Fruit fly (Drosophila melanogaster) whole organism, embryonic: ENCODE results near the gene mRpL14.
A peak's percentile ranks its signal among the peaks of the same experiment; 100 is the strongest.

Source experiments
- Adf1 ChIP-seq: fragments of 200-800 bp; sonication (Bioruptor generic); IDR thresholded peaks from 2 replicates; pipeline ENCODE4 v1.3.6; 2022; ENCODE audit warnings: missing biosample characterization, missing genetic modification characterization
- B-H2 ChIP-seq: fragments of 200-800 bp; sonication (Bioruptor generic); optimal IDR thresholded peaks from 2 replicates; lab custom pipeline; 2018; ENCODE audit warnings: missing biosample characterization, mild to moderate bottlenecking, missing genetic modification characterization
- BtbVII ChIP-seq: fragments of 200-800 bp; sonication (Bioruptor generic); optimal IDR thresholded peaks from 3 replicates; lab custom pipeline; 2017; ENCODE audit warnings: missing biosample characterization, mild to moderate bottlenecking, missing genetic modification characterization
- CG10431 ChIP-seq: fragments of 200-800 bp; sonication (Bioruptor generic); optimal IDR thresholded peaks from 3 replicates; lab custom pipeline; 2018; ENCODE audit warnings: missing biosample characterization, mild to moderate bottlenecking, missing genetic modification characterization
- CG12942 ChIP-seq: fragments of 200-800 bp; sonication (Bioruptor generic); optimal IDR thresholded peaks from 3 replicates; lab custom pipeline; 2016; ENCODE audit warnings: missing biosample characterization, missing genetic modification characterization
- CG15601 ChIP-seq: fragments of 200-800 bp; sonication (Bioruptor generic); optimal IDR thresholded peaks from 3 replicates; lab custom pipeline; 2019; ENCODE audit warnings: missing biosample characterization, mild to moderate bottlenecking, missing genetic modification characterization, moderate library complexity
- CG18476 ChIP-seq: fragments of 200-800 bp; sonication (Bioruptor generic); optimal IDR thresholded peaks from 2 replicates; lab custom pipeline; 2016; ENCODE audit warnings: missing biosample characterization, mild to moderate bottlenecking, missing genetic modification characterization
- CG31224 ChIP-seq: fragments of 200-800 bp; sonication (Bioruptor generic); IDR thresholded peaks from 2 replicates; pipeline ENCODE4 v1.3.6; 2022; ENCODE audit warnings: missing biosample characterization, missing genetic modification characterization
- CG31388 ChIP-seq: fragments of 200-800 bp; sonication (Bioruptor generic); optimal IDR thresholded peaks from 2 replicates; lab custom pipeline; 2016; ENCODE audit warnings: missing biosample characterization, missing genetic modification characterization
- CG33213 ChIP-seq: fragments of 200-800 bp; sonication (Bioruptor generic); optimal IDR thresholded peaks from 3 replicates; lab custom pipeline; 2016; ENCODE audit warnings: missing biosample characterization, missing genetic modification characterization
- CG3726 ChIP-seq: fragments of 200-800 bp; sonication (Bioruptor generic); IDR thresholded peaks from 3 replicates; pipeline ENCODE4, ENCODE4 v1.3.6; 2022; ENCODE audit warnings: missing biosample characterization, missing genetic modification characterization
- CG3838 ChIP-seq: fragments of 200-800 bp; sonication (Bioruptor generic); optimal IDR thresholded peaks from 3 replicates; lab custom pipeline; 2016; ENCODE audit warnings: missing biosample characterization, missing genetic modification characterization
- CG42726 ChIP-seq: fragments of 200-800 bp; sonication (Bioruptor generic); IDR thresholded peaks from 2 replicates; pipeline ENCODE4 v1.3.6; 2022; ENCODE audit warnings: missing biosample characterization, missing genetic modification characterization; ENCODE audit not compliant: partially characterized antibody
- CG9215 ChIP-seq: fragments of 200-800 bp; sonication (Bioruptor generic); IDR thresholded peaks from 2 replicates; pipeline ENCODE4 v1.3.6; 2022; ENCODE audit warnings: missing biosample characterization, missing genetic modification characterization
- CG9797 ChIP-seq: fragments of 200-800 bp; sonication (Bioruptor generic); optimal IDR thresholded peaks from 3 replicates; lab custom pipeline; 2018; ENCODE audit warnings: missing biosample characterization, mild to moderate bottlenecking, missing genetic modification characterization
- CTCF ChIP-seq: fragments of 200-800 bp; sonication (Bioruptor generic); optimal IDR thresholded peaks from 2 replicates; lab custom pipeline; 2017; ENCODE audit warnings: missing biosample characterization, mild to moderate bottlenecking, missing genetic modification characterization, moderate library complexity
- CoRest ChIP-seq: fragments of 200-800 bp; sonication (Bioruptor generic); optimal IDR thresholded peaks from 3 replicates; lab custom pipeline; 2018; ENCODE audit warnings: missing biosample characterization, mild to moderate bottlenecking, missing genetic modification characterization, moderate library complexity
- D19B ChIP-seq: fragments of 200-800 bp; sonication (Bioruptor generic); optimal IDR thresholded peaks from 2 replicates; lab custom pipeline; 2017; ENCODE audit warnings: missing biosample characterization, mild to moderate bottlenecking, missing genetic modification characterization
- Dp ChIP-seq: fragments of 200-800 bp; sonication (Bioruptor generic); optimal IDR thresholded peaks from 2 replicates; lab custom pipeline; 2018; ENCODE audit warnings: missing biosample characterization, mild to moderate bottlenecking, missing genetic modification characterization, moderate library complexity
- GATAe ChIP-seq: fragments of 200-800 bp; sonication (Bioruptor generic); conservative IDR thresholded peaks from 2 replicates; pipeline ENCODE4 v1.3.6; 2022; ENCODE audit warnings: missing biosample characterization, missing genetic modification characterization
- HLHmδ ChIP-seq: fragments of 200-800 bp; sonication (Bioruptor generic); optimal IDR thresholded peaks from 2 replicates; lab custom pipeline; 2018; ENCODE audit warnings: missing biosample characterization, mild to moderate bottlenecking, missing genetic modification characterization, moderate library complexity
- Hmr ChIP-seq: fragments of 200-800 bp; sonication (Bioruptor generic); optimal IDR thresholded peaks from 3 replicates; lab custom pipeline; 2017; ENCODE audit warnings: mild to moderate bottlenecking, missing biosample characterization, missing genetic modification reagents, missing genetic modification characterization
- Hr51 ChIP-seq, 2 experiments: fragments of 200-800 bp; sonication (Bioruptor generic); optimal IDR thresholded peaks; 2 replicates in 1 of 2; 3 replicates in 1 of 2; lab custom pipeline; 2016 to 2018; ENCODE audit warnings: missing biosample characterization in 2 of 2, missing genetic modification characterization in 2 of 2, mild to moderate bottlenecking in 1 of 2, moderate library complexity in 1 of 2
- Lim3 ChIP-seq: fragments of 200-800 bp; sonication (Bioruptor generic); IDR thresholded peaks from 2 replicates; pipeline ENCODE4 v1.3.6; 2022; ENCODE audit warnings: missing biosample characterization, missing genetic modification characterization
- Myb ChIP-seq: fragments of 200-800 bp; sonication (Bioruptor generic); optimal IDR thresholded peaks from 2 replicates; lab custom pipeline; 2016; ENCODE audit warnings: missing biosample characterization, missing genetic modification characterization
- NFAT ChIP-seq: fragments of 200-800 bp; sonication (Bioruptor generic); IDR thresholded peaks from 2 replicates; pipeline ENCODE4 v1.3.6; 2022; ENCODE audit warnings: missing biosample characterization, missing genetic modification characterization
- Nf-YB ChIP-seq: fragments of 200-800 bp; sonication (Bioruptor generic); optimal IDR thresholded peaks from 3 replicates; lab custom pipeline; 2019; ENCODE audit warnings: missing biosample characterization, mild to moderate bottlenecking, missing genetic modification characterization, moderate library complexity
- Oli ChIP-seq: fragments of 200-800 bp; sonication (Bioruptor generic); optimal IDR thresholded peaks from 2 replicates; lab custom pipeline; 2018; ENCODE audit warnings: missing biosample characterization, mild to moderate bottlenecking, missing genetic modification characterization, moderate library complexity
- Ptx1 ChIP-seq: fragments of 200-800 bp; sonication (Bioruptor generic); IDR thresholded peaks from 2 replicates; pipeline ENCODE4 v1.3.6; 2022; ENCODE audit warnings: missing biosample characterization, missing genetic modification characterization
- Sry-β ChIP-seq: fragments of 200-800 bp; sonication (Bioruptor generic); optimal IDR thresholded peaks from 2 replicates; lab custom pipeline; 2018; ENCODE audit warnings: missing biosample characterization, mild to moderate bottlenecking, missing genetic modification characterization, moderate library complexity
- Ssrp ChIP-seq: fragments of 200-800 bp; sonication (Bioruptor generic); optimal IDR thresholded peaks from 2 replicates; lab custom pipeline; 2018; ENCODE audit warnings: missing biosample characterization, mild to moderate bottlenecking, missing genetic modification characterization, moderate library complexity
- Vsx1 ChIP-seq: fragments of 200-800 bp; sonication (Bioruptor generic); optimal IDR thresholded peaks from 2 replicates; lab custom pipeline; 2017; ENCODE audit warnings: missing biosample characterization, mild to moderate bottlenecking, missing genetic modification characterization, missing genetic modification reagents
- Xrp1 ChIP-seq: fragments of 200-800 bp; sonication (Bioruptor generic); IDR thresholded peaks from 2 replicates; pipeline ENCODE4 v1.3.6; 2022; ENCODE audit warnings: missing biosample characterization, missing genetic modification characterization
- ap ChIP-seq: fragments of 200-800 bp; sonication (Bioruptor generic); IDR thresholded peaks from 2 replicates; pipeline ENCODE4 v1.3.6; 2022; ENCODE audit warnings: missing biosample characterization, missing genetic modification characterization
- cas ChIP-seq: fragments of 200-800 bp; sonication (Bioruptor generic); IDR thresholded peaks from 2 replicates; pipeline ENCODE4 v1.3.6; 2022; ENCODE audit warnings: missing biosample characterization, missing genetic modification characterization
- emc ChIP-seq: fragments of 200-800 bp; sonication (Bioruptor generic); optimal IDR thresholded peaks from 2 replicates; lab custom pipeline; 2016; ENCODE audit warnings: missing biosample characterization, missing genetic modification characterization
- gro ChIP-seq: fragments of 200-800 bp; sonication (Bioruptor generic); optimal IDR thresholded peaks from 2 replicates; lab custom pipeline; 2016; ENCODE audit warnings: missing biosample characterization, missing genetic modification characterization
- lilli ChIP-seq: fragments of 200-800 bp; sonication (Bioruptor generic); optimal IDR thresholded peaks from 3 replicates; lab custom pipeline; 2016; ENCODE audit warnings: missing biosample characterization, missing genetic modification characterization
- lov ChIP-seq, 2 experiments: fragments of 200-800 bp in 1 of 2; fragments of >200 bp in 1 of 2; sonication (Bioruptor generic) in 1 of 2; IDR thresholded peaks in 1 of 2; optimal IDR thresholded peaks in 1 of 2; 2 replicates in 1 of 2; 3 replicates in 1 of 2; pipeline versions ENCODE4 v1.3.6 to Lab custom; 2017 to 2022; ENCODE audit warnings: missing biosample characterization in 1 of 2, missing genetic modification characterization in 1 of 2
- maf-S ChIP-seq: fragments of 200-800 bp; sonication (Bioruptor generic); optimal IDR thresholded peaks from 2 replicates; lab custom pipeline; 2016; ENCODE audit warnings: missing biosample characterization, missing genetic modification characterization
- mirr ChIP-seq: fragments of 200-800 bp; sonication (Bioruptor generic); optimal IDR thresholded peaks from 3 replicates; lab custom pipeline; 2018; ENCODE audit warnings: missing biosample characterization, mild to moderate bottlenecking, missing genetic modification characterization
- nau ChIP-seq: fragments of 200-800 bp; sonication (Bioruptor generic); optimal IDR thresholded peaks from 3 replicates; lab custom pipeline; 2017; ENCODE audit warnings: missing biosample characterization, mild to moderate bottlenecking, missing genetic modification characterization, missing genetic modification reagents
- oc ChIP-seq: fragments of 200-800 bp; sonication (Bioruptor generic); optimal IDR thresholded peaks from 2 replicates; lab custom pipeline; 2018; ENCODE audit warnings: missing biosample characterization, mild to moderate bottlenecking, missing genetic modification characterization, moderate library complexity
- p53 ChIP-seq: fragments of 200-800 bp; sonication (Bioruptor generic); optimal IDR thresholded peaks from 2 replicates; lab custom pipeline; 2016; ENCODE audit warnings: missing biosample characterization, missing genetic modification characterization
- phol ChIP-seq: fragments of 200-800 bp; sonication (Bioruptor generic); optimal IDR thresholded peaks from 3 replicates; lab custom pipeline; 2018; ENCODE audit warnings: missing biosample characterization, mild to moderate bottlenecking, missing genetic modification characterization, moderate library complexity
- sna ChIP-seq: fragments of 200-800 bp; sonication (Bioruptor generic); IDR thresholded peaks from 2 replicates; pipeline ENCODE4 v1.3.6; 2022; ENCODE audit warnings: missing biosample characterization, missing genetic modification characterization; ENCODE audit not compliant: partially characterized antibody
- sob ChIP-seq: fragments of 200-800 bp; sonication (Bioruptor generic); IDR thresholded peaks from 2 replicates; pipeline ENCODE4 v1.3.6; 2022; ENCODE audit warnings: missing biosample characterization, missing genetic modification characterization
- sr ChIP-seq: fragments of 200-800 bp; sonication (Bioruptor generic); IDR thresholded peaks from 3 replicates; pipeline ENCODE4 v1.3.6; 2022; ENCODE audit warnings: missing biosample characterization, missing genetic modification characterization
- tgo ChIP-seq: fragments of 200-800 bp; sonication (Bioruptor generic); IDR thresholded peaks from 3 replicates; pipeline ENCODE4 v1.3.6; 2022; ENCODE audit warnings: missing biosample characterization, missing genetic modification characterization
- zf30C ChIP-seq: fragments of 200-800 bp; sonication (Bioruptor generic); optimal IDR thresholded peaks from 3 replicates; lab custom pipeline; 2018; ENCODE audit warnings: missing biosample characterization, mild to moderate bottlenecking, missing genetic modification characterization

The mRpL14 gene

DNA sequence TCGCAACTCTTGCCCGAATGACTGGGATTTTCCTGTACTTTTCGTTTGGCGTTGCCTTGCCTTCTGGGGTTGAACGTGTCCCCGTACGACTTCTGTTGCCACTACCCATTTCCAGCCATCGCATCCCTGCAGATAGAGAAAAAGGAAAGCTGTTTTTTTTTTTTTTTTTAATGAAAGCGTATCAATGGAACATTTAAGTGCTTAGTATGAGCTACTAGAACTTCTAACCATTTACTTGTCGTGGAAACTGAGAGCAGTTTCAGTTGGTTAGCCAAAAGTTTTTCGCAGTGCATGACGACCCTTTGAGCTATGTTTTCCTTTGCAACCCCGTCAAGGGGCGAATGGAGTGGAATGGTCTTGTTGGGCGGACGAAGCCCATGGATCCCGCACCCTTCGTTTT is 15.1 kb downstream of the mRpL14 start (continued):
- TF ChIP-seq gro (peak; percentile 81), ap (GFP tag; lab: Robert Waterston, UW) (peak; percentile 66; the same call in 1 of the 2 replicates), tgo (peak; percentile 70), Sry-β (GFP tag; lab: Kevin White, UChicago) (no peak), sob (GFP tag; lab: Robert Waterston, UW) (0 out of 2 replicates have a peak, but pooled peaks have one; percentile 31), B-H2 (GFP tag; lab: Kevin White, UChicago) (no peak), maf-S (GFP tag; lab: Kevin White, UChicago) (peak; percentile 84), Myb (GFP tag; lab: Kevin White, UChicago) (peak; percentile 61), Dp (GFP tag; lab: Kevin White, UChicago) (no peak), GATAe (GFP tag; lab: Robert Waterston, UW) (no peak; the same call in 1 of the 2 replicates), oc (tag; lab: Kevin White, UChicago) (peak; percentile 59), Nf-YB (GFP tag; lab: Kevin White, UChicago) (peak; percentile 31), CTCF (GFP tag; lab: Kevin White, UChicago) (no peak), CG10431 (GFP tag; lab: Kevin White, UChicago) (peak; percentile 15), Adf1 (GFP tag; lab: Robert Waterston, UW) (peak; percentile 44; the same call in 1 of the 2 replicates), zf30C (GFP tag; lab: Kevin White, UChicago) (peak; percentile 68), CG9215 (GFP tag; lab: Robert Waterston, UW) (peak; percentile 57), CG9797 (GFP tag; lab: Kevin White, UChicago) (no peak), Oli (tag; lab: Kevin White, UChicago) (peak; percentile 66), CG3726 (0 out of 3 replicates have a peak, but pooled peaks have one; percentile 51), CG3838 (GFP tag; lab: Kevin White, UChicago) (no peak), NFAT (GFP tag; lab: Robert Waterston, UW) (no peak), sna (GFP tag; lab: Robert Waterston, UW) (no peak), Hr51 (GFP tag; optimal IDR thresholded peaks at IDR 0.05; lab: Kevin White, UChicago) (peak; percentile 80), phol (tag; lab: Kevin White, UChicago) (peak; percentile 36), lov (optimal IDR thresholded peaks at IDR 0.05; lab: Kevin White, UChicago) (no peak), lov (GFP tag; IDR thresholded peaks at IDR 0.05; lab: Robert Waterston, UW) (peak; percentile 78; the same call in 2 of the 3 replicates), CG12942 (peak; percentile 66), cas (GFP tag; lab: Robert Waterston, UW) (no peak), D19B (GFP tag; lab: Kevin White, UChicago) (peak; percentile 0), lilli (GFP tag; lab: Kevin White, UChicago) (peak; percentile 84), CG15601 (peak; percentile 58), Hmr (GFP tag; lab: Kevin White, UChicago) (peak; percentile 84), CG18476 (peak; percentile 46), emc (GFP tag; lab: Kevin White, UChicago) (peak; percentile 4), nau (GFP tag; lab: Kevin White, UChicago) (peak; percentile 2), p53 (GFP tag; lab: Kevin White, UChicago) (no peak), HLHmδ (GFP tag; lab: Kevin White, UChicago) (no peak), sr (GFP tag; lab: Robert Waterston, UW) (no peak), Vsx1 (GFP tag; lab: Kevin White, UChicago) (peak; percentile 31), mirr (GFP tag; lab: Kevin White, UChicago) (no peak), CG33213 (GFP tag; lab: Kevin White, UChicago) (peak; percentile 48), CG42726 (no peak), CoRest (tag; lab: Kevin White, UChicago) (peak; percentile 68), Ptx1 (GFP tag; lab: Robert Waterston, UW) (peak; percentile 79), Lim3 (GFP tag; lab: Robert Waterston, UW) (no peak), CG31388 (GFP tag; lab: Kevin White, UChicago) (peak; percentile 2), CG31224 (peak; percentile 31; the same call in 1 of the 2 replicates), Ssrp (peak; percentile 69), BtbVII (GFP tag; lab: Kevin White, UChicago) (peak; percentile 40), Xrp1 (GFP tag; lab: Robert Waterston, UW) (peak; percentile 80)
